Worm (Caenorhabditis elegans) whole organism, L2 larva: ENCODE results near the gene C55C3.1.

Experiments used
- C34F6.9 ChIP-seq: fragments of 150-350 bp; optimal IDR thresholded peaks from 2 replicates; lab custom pipeline; 2014; ENCODE audit warnings: missing biosample characterization, missing genetic modification characterization
- F13H6.1 ChIP-seq: sonication (generic microtip); optimal IDR thresholded peaks from 2 replicates; lab custom pipeline; 2016; ENCODE audit warnings: missing genetic modification characterization, missing compliant biosample characterization
- R02D3.7 ChIP-seq: fragments of 150-350 bp; optimal IDR thresholded peaks from 2 replicates; lab custom pipeline; 2014; ENCODE audit warnings: missing biosample characterization, missing genetic modification characterization
- Y55F3AM.14 ChIP-seq: fragments of 200-800 bp; sonication (Bioruptor generic); optimal IDR thresholded peaks from 2 replicates; lab custom pipeline; 2018; ENCODE audit warnings: mild to moderate bottlenecking, missing genetic modification characterization, missing compliant biosample characterization
- ZK546.5 ChIP-seq: sonication (generic microtip); optimal IDR thresholded peaks from 2 replicates; lab custom pipeline; 2017; ENCODE audit warnings: missing biosample characterization, missing genetic modification characterization
- alr-1 ChIP-seq: fragments of 150-350 bp; optimal IDR thresholded peaks from 2 replicates; lab custom pipeline; 2014; ENCODE audit warnings: missing biosample characterization, missing genetic modification characterization
- aly-2 ChIP-seq: fragments of 150-350 bp; optimal IDR thresholded peaks from 2 replicates; lab custom pipeline; 2014; ENCODE audit warnings: missing biosample characterization, missing genetic modification characterization
- ama-1 ChIP-seq: fragments of 150-350 bp; optimal IDR thresholded peaks from 2 replicates; lab custom pipeline; 2018; ENCODE audit warnings: inconsistent platforms
- blmp-1 ChIP-seq: sonication (generic microtip); optimal IDR thresholded peaks from 2 replicates; lab custom pipeline; 2017; ENCODE audit warnings: missing genetic modification characterization, mild to moderate bottlenecking, missing compliant biosample characterization, antibody characterized with exemption, moderate library complexity; ENCODE audit not compliant: insufficient read depth
- ceh-16 ChIP-seq: fragments of 150-350 bp; optimal IDR thresholded peaks from 2 replicates; lab custom pipeline; 2014; ENCODE audit warnings: missing biosample characterization, missing genetic modification characterization
- ceh-82 ChIP-seq: fragments of 150-350 bp; optimal IDR thresholded peaks from 2 replicates; lab custom pipeline; 2014; ENCODE audit warnings: missing biosample characterization, missing genetic modification characterization
- crh-2 ChIP-seq: sonication (generic microtip); optimal IDR thresholded peaks from 2 replicates; lab custom pipeline; 2017; ENCODE audit warnings: missing biosample characterization, missing genetic modification characterization
- dmd-4 ChIP-seq: sonication (generic microtip); optimal IDR thresholded peaks from 2 replicates; lab custom pipeline; 2017; ENCODE audit warnings: missing biosample characterization, missing genetic modification characterization
- egl-27 ChIP-seq: sonication (generic microtip); optimal IDR thresholded peaks from 3 replicates; lab custom pipeline; 2017; ENCODE audit warnings: missing biosample characterization, missing genetic modification reagents, missing genetic modification characterization
- elt-1 ChIP-seq: fragments of 150-350 bp; optimal IDR thresholded peaks from 2 replicates; lab custom pipeline; 2014; ENCODE audit warnings: missing biosample characterization, missing genetic modification characterization
- elt-3 ChIP-seq: sonication (generic microtip); optimal IDR thresholded peaks from 2 replicates; lab custom pipeline; 2017; ENCODE audit warnings: missing biosample characterization, missing genetic modification characterization
- fos-1 ChIP-seq: fragments of 150-350 bp; optimal IDR thresholded peaks from 2 replicates; lab custom pipeline; 2014; ENCODE audit warnings: missing biosample characterization, missing genetic modification characterization
- gmeb-1 ChIP-seq: fragments of 150-350 bp; optimal IDR thresholded peaks from 2 replicates; lab custom pipeline; 2014; ENCODE audit warnings: missing biosample characterization, missing genetic modification characterization
- lin-11 ChIP-seq: fragments of 150-350 bp; sonication (generic microtip); optimal IDR thresholded peaks from 2 replicates; lab custom pipeline; 2014; ENCODE audit warnings: missing biosample characterization, missing genetic modification characterization, inconsistent platforms, mixed read lengths
- lin-13 ChIP-seq: fragments of 150-350 bp; optimal IDR thresholded peaks from 2 replicates; lab custom pipeline; 2014; ENCODE audit warnings: missing biosample characterization, missing genetic modification reagents, missing genetic modification characterization
- lin-39 ChIP-seq: fragments of 150-350 bp; optimal IDR thresholded peaks from 2 replicates; lab custom pipeline; 2014; ENCODE audit warnings: missing biosample characterization, missing genetic modification reagents, missing genetic modification characterization
- lsy-2 ChIP-seq, 2 experiments: fragments of 150-350 bp in 1 of 2; sonication (generic microtip) in 1 of 2; optimal IDR thresholded peaks; 2 replicates each; lab custom pipeline; 2014 to 2017; ENCODE audit warnings: missing biosample characterization in 2 of 2, missing genetic modification characterization in 2 of 2
- mab-5 ChIP-seq: fragments of 150-350 bp; optimal IDR thresholded peaks from 2 replicates; lab custom pipeline; 2014; ENCODE audit warnings: missing biosample characterization, missing genetic modification characterization
- mbf-1 ChIP-seq: sonication (generic microtip); optimal IDR thresholded peaks from 2 replicates; lab custom pipeline; 2017; ENCODE audit warnings: missing biosample characterization, missing genetic modification characterization
- mdl-1 ChIP-seq, 2 experiments: fragments of 150-350 bp in 1 of 2; sonication (generic microtip) in 1 of 2; optimal IDR thresholded peaks; 2 replicates each; lab custom pipeline; 2017; ENCODE audit warnings: missing biosample characterization in 2 of 2, missing genetic modification characterization in 2 of 2
- nhr-10 ChIP-seq: sonication (generic microtip); optimal IDR thresholded peaks from 2 replicates; lab custom pipeline; 2017; ENCODE audit warnings: missing biosample characterization, missing genetic modification characterization
- nhr-11 ChIP-seq: fragments of 150-350 bp; optimal IDR thresholded peaks from 2 replicates; lab custom pipeline; 2014; ENCODE audit warnings: missing biosample characterization, missing genetic modification characterization
- nhr-12 ChIP-seq: fragments of 150-350 bp; optimal IDR thresholded peaks from 2 replicates; lab custom pipeline; 2014; ENCODE audit warnings: missing biosample characterization, missing genetic modification characterization
- nhr-129 ChIP-seq: fragments of 150-350 bp; optimal IDR thresholded peaks from 2 replicates; lab custom pipeline; 2014; ENCODE audit warnings: missing biosample characterization, missing genetic modification characterization
- nhr-21 ChIP-seq: fragments of 150-350 bp; optimal IDR thresholded peaks from 2 replicates; lab custom pipeline; 2014; ENCODE audit warnings: missing biosample characterization, missing genetic modification characterization
- nhr-23 ChIP-seq: fragments of 150-350 bp; optimal IDR thresholded peaks from 2 replicates; lab custom pipeline; 2014; ENCODE audit warnings: missing biosample characterization, missing genetic modification reagents, missing genetic modification characterization
- nhr-237 ChIP-seq: fragments of 150-350 bp; optimal IDR thresholded peaks from 2 replicates; lab custom pipeline; 2014; ENCODE audit warnings: missing biosample characterization, missing genetic modification characterization
- nhr-25 ChIP-seq: fragments of 150-350 bp; sonication (generic microtip); optimal IDR thresholded peaks from 3 replicates; lab custom pipeline; 2014; ENCODE audit warnings: missing biosample characterization, missing genetic modification characterization
- nhr-6 ChIP-seq: fragments of 150-350 bp; optimal IDR thresholded peaks from 2 replicates; lab custom pipeline; 2014; ENCODE audit warnings: missing biosample characterization, missing genetic modification characterization
- nhr-77 ChIP-seq: fragments of 150-350 bp; optimal IDR thresholded peaks from 2 replicates; lab custom pipeline; 2014; ENCODE audit warnings: missing biosample characterization, missing genetic modification characterization
- peb-1 ChIP-seq: fragments of 150-350 bp; optimal IDR thresholded peaks from 2 replicates; lab custom pipeline; 2014; ENCODE audit warnings: missing biosample characterization, missing genetic modification characterization
- sem-4 ChIP-seq: fragments of 150-350 bp; optimal IDR thresholded peaks from 2 replicates; lab custom pipeline; 2014; ENCODE audit warnings: missing biosample characterization, missing genetic modification reagents, missing genetic modification characterization
- skn-1 ChIP-seq: sonication (generic microtip); optimal IDR thresholded peaks from 2 replicates; lab custom pipeline; 2017; ENCODE audit warnings: missing biosample characterization, missing genetic modification characterization
- sma-3 ChIP-seq: sonication (generic microtip); optimal IDR thresholded peaks from 2 replicates; lab custom pipeline; 2016; ENCODE audit warnings: missing genetic modification reagents, missing genetic modification characterization, missing compliant biosample characterization
- sma-9 ChIP-seq, 2 experiments: fragments of 150-350 bp in 1 of 2; sonication (generic microtip) in 1 of 2; optimal IDR thresholded peaks; 2 replicates each; lab custom pipeline; 2014 to 2016; ENCODE audit warnings: missing genetic modification characterization in 2 of 2, mild to moderate bottlenecking in 1 of 2, missing biosample characterization in 1 of 2, missing compliant biosample characterization in 1 of 2, missing genetic modification reagents in 1 of 2, moderate library complexity in 1 of 2
- snpc-4 ChIP-seq: fragments of 150-350 bp; optimal IDR thresholded peaks from 2 replicates; lab custom pipeline; 2014; ENCODE audit warnings: missing biosample characterization, missing genetic modification characterization
- unc-39 ChIP-seq: fragments of 150-350 bp; optimal IDR thresholded peaks from 2 replicates; lab custom pipeline; 2014; ENCODE audit warnings: missing biosample characterization, missing genetic modification characterization
- unc-55 ChIP-seq: fragments of 150-350 bp; sonication (generic microtip); optimal IDR thresholded peaks from 3 replicates; lab custom pipeline; 2014; ENCODE audit warnings: missing biosample characterization, missing genetic modification reagents, missing genetic modification characterization
- unc-62 ChIP-seq: fragments of 150-350 bp; optimal IDR thresholded peaks from 2 replicates; lab custom pipeline; 2014; ENCODE audit warnings: missing biosample characterization, missing genetic modification reagents, missing genetic modification characterization
- zag-1 ChIP-seq: fragments of 150-350 bp; optimal IDR thresholded peaks from 2 replicates; lab custom pipeline; 2014; ENCODE audit warnings: missing biosample characterization, missing genetic modification characterization
- ztf-1 ChIP-seq: fragments of 200-800 bp; sonication (Bioruptor generic); conservative IDR thresholded peaks from 2 replicates; pipeline ENCODE4 v1.3.6; 2022; ENCODE audit warnings: missing genetic modification characterization, missing compliant biosample characterization
- ztf-11 ChIP-seq: sonication (generic microtip); optimal IDR thresholded peaks from 2 replicates; lab custom pipeline; 2017; ENCODE audit warnings: missing biosample characterization, missing genetic modification characterization
- ztf-4 ChIP-seq: fragments of 150-350 bp; optimal IDR thresholded peaks from 2 replicates; lab custom pipeline; 2014; ENCODE audit warnings: missing biosample characterization, missing genetic modification characterization

Gene C55C3.1

DNA sequence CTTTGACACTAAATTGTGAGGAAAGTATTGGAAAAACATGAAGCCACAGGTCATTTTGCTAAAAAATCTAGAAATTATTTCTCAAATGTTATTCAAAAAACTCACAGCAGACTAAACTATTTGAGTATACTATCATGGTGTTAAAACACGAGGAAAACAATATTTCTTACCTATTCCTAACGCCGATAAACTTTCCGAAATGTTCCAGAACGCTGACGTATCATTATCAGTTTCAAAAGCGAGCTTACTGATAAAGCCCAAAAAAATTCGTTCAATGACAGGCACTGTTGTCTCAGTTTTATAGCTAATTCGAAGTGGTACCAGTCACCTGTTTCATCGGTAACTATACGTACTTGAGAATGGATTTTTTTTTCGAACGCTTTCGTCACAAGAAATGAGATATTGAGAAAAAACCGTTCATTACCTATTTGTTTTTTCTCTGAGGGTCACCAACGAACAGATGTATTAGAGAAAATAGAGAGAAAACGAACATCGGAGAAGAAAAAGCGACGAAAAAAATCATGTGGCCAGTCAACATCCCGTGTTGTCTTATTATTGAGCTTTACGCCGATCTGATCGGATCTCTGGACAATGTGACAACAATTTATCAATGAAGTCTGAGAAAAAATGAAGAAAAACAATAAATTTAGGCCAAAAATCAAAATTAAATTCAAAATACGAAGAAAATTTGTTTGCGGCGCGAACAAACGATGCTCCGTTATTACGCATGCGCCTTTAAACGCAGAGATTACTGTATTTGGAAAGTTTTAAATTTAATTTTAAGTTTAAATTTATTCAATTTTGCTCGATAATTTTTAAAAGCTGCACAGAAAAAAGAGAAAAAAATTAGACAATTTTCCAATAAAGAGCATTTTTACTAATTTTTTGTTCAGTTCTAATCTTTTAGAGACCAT, 42.5 kb upstream of the C55C3.1 start:
- TF ChIP-seq crh-2 (tag; lab: Kevin White, UChicago) (peak; percentile 58), skn-1 (tag; lab: Kevin White, UChicago) (peak; percentile 82), fos-1 (tag; lab: Kevin White, UChicago) (peak; percentile 56), nhr-129 (peak; percentile 19), F13H6.1 (tag; lab: Kevin White, UChicago) (no peak), elt-3 (tag; lab: Kevin White, UChicago) (no peak)

DNA sequence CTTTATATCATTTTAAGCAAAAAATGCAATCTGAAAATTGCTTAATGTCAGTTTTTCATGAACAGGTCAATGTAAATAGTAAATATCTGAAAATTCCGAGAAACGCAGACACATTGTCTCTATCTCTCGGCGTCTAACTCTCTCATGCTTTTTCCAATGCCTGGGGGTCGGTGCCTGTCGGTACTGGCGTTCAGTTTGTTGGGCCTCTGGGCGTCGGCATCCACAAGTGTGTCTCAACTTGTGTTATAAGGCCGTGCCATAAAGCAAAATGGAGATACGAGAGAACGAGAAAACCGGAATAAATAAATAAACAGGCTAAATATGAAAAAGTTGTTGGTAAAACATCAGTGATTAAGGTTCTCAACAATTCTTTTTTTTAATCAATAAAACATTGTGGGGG, 41.7 kb upstream of the C55C3.1 start:
- TF ChIP-seq R02D3.7 (tag; lab: Kevin White, UChicago) (no peak), peb-1 (tag; lab: Kevin White, UChicago) (no peak), unc-62 (GFP tag; lab: Kevin White, UChicago) (no peak), nhr-6 (tag; lab: Kevin White, UChicago) (no peak), ztf-11 (tag; lab: Kevin White, UChicago) (no peak), mab-5 (tag; lab: Kevin White, UChicago) (no peak), egl-27 (tag; lab: Kevin White, UChicago) (no peak), mbf-1 (tag; lab: Kevin White, UChicago) (no peak), aly-2 (tag; lab: Kevin White, UChicago) (no peak), alr-1 (tag; lab: Kevin White, UChicago) (no peak), F13H6.1 (tag; lab: Kevin White, UChicago) (peak; percentile 15), mdl-1 (tag; optimal IDR thresholded peaks at IDR 0.05; lab: Kevin White, UChicago) (no peak), nhr-25 (tag; lab: Kevin White, UChicago) (no peak), nhr-10 (tag; lab: Kevin White, UChicago) (no peak), nhr-12 (tag; lab: Kevin White, UChicago) (no peak), gmeb-1 (tag; lab: Kevin White, UChicago) (no peak), crh-2 (tag; lab: Kevin White, UChicago) (peak; percentile 10), nhr-23 (tag; lab: Kevin White, UChicago) (no peak), unc-39 (tag; lab: Kevin White, UChicago) (no peak), zag-1 (tag; lab: Kevin White, UChicago) (peak; percentile 3), lin-11 (tag; lab: Kevin White, UChicago) (no peak), ZK546.5 (no peak), ceh-82 (tag; lab: Kevin White, UChicago) (no peak), blmp-1 (tag; lab: Kevin White, UChicago) (no peak), lin-13 (no peak), snpc-4 (no peak), C34F6.9 (peak; percentile 52), elt-3 (tag; lab: Kevin White, UChicago) (no peak), Y55F3AM.14 (GFP tag; lab: Kevin White, UChicago) (no peak), nhr-11 (tag; lab: Kevin White, UChicago) (no peak), ceh-16 (no peak), ztf-1 (GFP tag; lab: Robert Waterston, UW) (no peak), nhr-77 (tag; lab: Kevin White, UChicago) (no peak), nhr-21 (tag; lab: Kevin White, UChicago) (no peak), dmd-4 (tag; lab: Kevin White, UChicago) (no peak), skn-1 (tag; lab: Kevin White, UChicago) (peak; percentile 88), ama-1 (lab: Kevin White, UChicago) (no peak), fos-1 (tag; lab: Kevin White, UChicago) (peak; percentile 50), elt-1 (no peak), sma-9 (GFP tag; optimal IDR thresholded peaks at IDR 0.05; lab: Kevin White, UChicago) (peak; percentile 49), sma-9 (tag; optimal IDR thresholded peaks at IDR 0.05; lab: Kevin White, UChicago) (no peak), lin-39 (no peak), nhr-237 (tag; lab: Kevin White, UChicago) (no peak), ztf-4 (tag; lab: Kevin White, UChicago) (no peak), sem-4 (tag; lab: Kevin White, UChicago) (no peak), unc-55 (peak; percentile 14), lsy-2 (tag; optimal IDR thresholded peaks at IDR 0.05; lab: Kevin White, UChicago) (peak in 1 of 2 experiments; percentile 44), sma-3 (GFP tag; lab: Kevin White, UChicago) (peak; percentile 7), nhr-129 (peak; percentile 21)
